Worm (Caenorhabditis elegans) whole organism, late embryonic: ENCODE results near the gene dsh-2.

Source experiments
- K09A11.1 ChIP-seq: sonication (generic microtip); optimal IDR thresholded peaks from 2 replicates; lab custom pipeline; 2017; ENCODE audit warnings: antibody characterized with exemption, mild to moderate bottlenecking, missing genetic modification characterization, missing compliant biosample characterization; ENCODE audit not compliant: insufficient read depth
- ama-1 ChIP-seq: fragments of 150-350 bp; optimal IDR thresholded peaks from 2 replicates; lab custom pipeline; 2014
- ceh-18 ChIP-seq: sonication (generic microtip); optimal IDR thresholded peaks from 2 replicates; lab custom pipeline; 2016; ENCODE audit warnings: missing genetic modification characterization, missing compliant biosample characterization
- ceh-9 ChIP-seq: sonication (generic microtip); optimal IDR thresholded peaks from 2 replicates; lab custom pipeline; 2016; ENCODE audit warnings: mild to moderate bottlenecking, missing genetic modification characterization, inconsistent platforms, missing compliant biosample characterization
- dmd-4 ChIP-seq: sonication (generic microtip); optimal IDR thresholded peaks from 2 replicates; lab custom pipeline; 2016; ENCODE audit warnings: borderline replicate concordance, missing genetic modification characterization, missing compliant biosample characterization
- elt-2 ChIP-seq: sonication (generic microtip); optimal IDR thresholded peaks from 2 replicates; lab custom pipeline; 2016; ENCODE audit warnings: missing genetic modification reagents, missing genetic modification characterization, missing compliant biosample characterization
- fkh-10 ChIP-seq: fragments of 150-350 bp; optimal IDR thresholded peaks from 2 replicates; lab custom pipeline; 2014; ENCODE audit warnings: missing biosample characterization, missing genetic modification reagents, missing genetic modification characterization
- fkh-6 ChIP-seq: sonication (generic microtip); optimal IDR thresholded peaks from 2 replicates; lab custom pipeline; 2016; ENCODE audit warnings: missing genetic modification characterization, missing compliant biosample characterization
- hlh-8 ChIP-seq: sonication (generic microtip); optimal IDR thresholded peaks from 2 replicates; lab custom pipeline; 2016; ENCODE audit warnings: missing genotype, missing genetic modification characterization, missing compliant biosample characterization
- pat-9 ChIP-seq: fragments of 200-800 bp; sonication (Bioruptor generic); optimal IDR thresholded peaks from 2 replicates; lab custom pipeline; 2018; ENCODE audit warnings: mild to moderate bottlenecking, missing genetic modification characterization, moderate library complexity, missing compliant biosample characterization
- tbx-2 ChIP-seq: sonication (generic microtip); optimal IDR thresholded peaks from 2 replicates; lab custom pipeline; 2016; ENCODE audit warnings: missing genetic modification characterization, missing compliant biosample characterization
- unc-42 ChIP-seq: sonication (generic microtip); optimal IDR thresholded peaks from 2 replicates; lab custom pipeline; 2016; ENCODE audit warnings: missing genotype, missing genetic modification characterization, missing compliant biosample characterization
- unc-86 ChIP-seq: sonication (generic microtip); optimal IDR thresholded peaks from 2 replicates; lab custom pipeline; 2016; ENCODE audit warnings: missing genetic modification characterization, missing compliant biosample characterization

DNA sequence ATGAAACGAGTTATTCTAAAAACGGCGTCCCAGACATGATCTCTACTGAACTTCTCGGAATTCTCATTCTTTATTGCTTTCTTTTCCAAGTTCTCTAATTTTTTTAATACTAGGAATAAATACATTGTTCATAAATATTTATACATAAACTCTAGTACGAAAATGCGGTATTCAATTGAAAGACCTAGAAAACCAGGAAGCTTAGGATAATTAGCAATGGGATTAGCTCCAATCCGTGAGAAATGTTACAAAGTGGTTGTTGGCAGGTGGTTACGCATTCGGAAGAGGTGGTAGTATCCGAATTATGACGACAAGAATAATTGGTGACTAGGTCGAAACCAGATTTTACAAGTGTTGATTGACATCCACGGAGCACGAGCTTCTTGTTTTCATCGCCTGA lies 14.0 kb downstream of the dsh-2 start:
- TF ChIP-seq dmd-4 (tag; lab: Kevin White, UChicago) (no peak), elt-2 (tag; lab: Kevin White, UChicago) (no peak), tbx-2 (no peak), unc-42 (tag; lab: Kevin White, UChicago) (no peak), ceh-18 (tag; lab: Kevin White, UChicago) (no peak), K09A11.1 (tag; lab: Kevin White, UChicago) (no peak), unc-86 (tag; lab: Kevin White, UChicago) (no peak), ceh-9 (tag; lab: Kevin White, UChicago) (no peak), pat-9 (tag; lab: Kevin White, UChicago) (no peak), fkh-6 (no peak), ama-1 (lab: Kevin White, UChicago) (no peak), hlh-8 (tag; lab: Kevin White, UChicago) (no peak), fkh-10 (GFP tag; lab: Kevin White, UChicago) (no peak)
